Worm (Caenorhabditis elegans) whole organism, early embryonic: ENCODE results near the gene W10C4.1.

Source experiments
- B0310.2 ChIP-seq: sonication (generic microtip); optimal IDR thresholded peaks from 2 replicates; lab custom pipeline; 2016; ENCODE audit warnings: mild to moderate bottlenecking, missing genetic modification characterization, missing compliant biosample characterization
- F13C5.2 ChIP-seq: sonication (generic microtip); optimal IDR thresholded peaks from 2 replicates; lab custom pipeline; 2017; ENCODE audit warnings: mild to moderate bottlenecking, missing genetic modification characterization, inconsistent platforms, missing compliant biosample characterization
- aly-1 ChIP-seq: sonication (generic microtip); optimal IDR thresholded peaks from 2 replicates; lab custom pipeline; 2016; ENCODE audit warnings: missing genetic modification characterization, missing compliant biosample characterization
- ama-1 ChIP-seq: fragments of 150-350 bp; optimal IDR thresholded peaks from 2 replicates; lab custom pipeline; 2014
- ceh-13 ChIP-seq: fragments of 200-800 bp; sonication (Bioruptor generic); optimal IDR thresholded peaks from 2 replicates; lab custom pipeline; 2018; ENCODE audit warnings: mild to moderate bottlenecking, missing genetic modification characterization, missing compliant biosample characterization
- ceh-36 ChIP-seq: sonication (generic microtip); optimal IDR thresholded peaks from 2 replicates; lab custom pipeline; 2016; ENCODE audit warnings: missing genetic modification characterization, inconsistent platforms, missing compliant biosample characterization
- ets-7 ChIP-seq: sonication (generic microtip); optimal IDR thresholded peaks from 2 replicates; lab custom pipeline; 2016; ENCODE audit warnings: missing genotype, missing genetic modification characterization, missing compliant biosample characterization
- flt-1 ChIP-seq: fragments of 200-800 bp; sonication (Bioruptor generic); IDR thresholded peaks from 2 replicates; pipeline ENCODE4 v1.3.6; 2022; ENCODE audit warnings: missing genetic modification characterization, missing compliant biosample characterization
- hmbx-1 ChIP-seq: sonication (generic microtip); optimal IDR thresholded peaks from 2 replicates; lab custom pipeline; 2016; ENCODE audit warnings: mild to moderate bottlenecking, missing genetic modification characterization, missing compliant biosample characterization
- hmg-4 ChIP-seq: fragments of 200-800 bp; sonication (Bioruptor generic); optimal IDR thresholded peaks from 2 replicates; lab custom pipeline; 2018; ENCODE audit warnings: mild to moderate bottlenecking, missing genetic modification characterization, missing compliant biosample characterization
- hnd-1 ChIP-seq: sonication (generic microtip); optimal IDR thresholded peaks from 2 replicates; lab custom pipeline; 2016; ENCODE audit warnings: missing genetic modification characterization, missing compliant biosample characterization
- pes-1 ChIP-seq: fragments of 200-800 bp; sonication (Bioruptor generic); IDR thresholded peaks from 2 replicates; pipeline ENCODE4 v1.3.6; 2022; ENCODE audit warnings: missing genetic modification reagents, missing genetic modification characterization, missing compliant biosample characterization
- scrt-1 ChIP-seq: fragments of 200-800 bp; sonication (Bioruptor generic); IDR thresholded peaks from 2 replicates; pipeline ENCODE4 v1.3.6; 2022; ENCODE audit warnings: missing genetic modification characterization, missing compliant biosample characterization
- sea-1 ChIP-seq: fragments of 200-800 bp; sonication (Bioruptor generic); conservative IDR thresholded peaks from 2 replicates; pipeline ENCODE4 v1.3.6; 2022; ENCODE audit warnings: missing genetic modification characterization, missing compliant biosample characterization
- tbx-11 ChIP-seq: fragments of 200-800 bp; sonication (Bioruptor generic); IDR thresholded peaks from 2 replicates; pipeline ENCODE4 v1.3.6; 2022; ENCODE audit warnings: missing genetic modification characterization, missing compliant biosample characterization
- tbx-37 ChIP-seq: fragments of 200-800 bp; sonication (Bioruptor generic); conservative IDR thresholded peaks from 2 replicates; pipeline ENCODE4 v1.3.6; 2022; ENCODE audit warnings: missing genetic modification reagents, missing genetic modification characterization, missing compliant biosample characterization
- tra-4 ChIP-seq: sonication (generic microtip); optimal IDR thresholded peaks from 2 replicates; lab custom pipeline; 2017; ENCODE audit warnings: missing genetic modification characterization, missing compliant biosample characterization

Gene W10C4.1

ce11 chrIII:189280-189679 lies 17.6 kb downstream of the W10C4.1 start:
- TF ChIP-seq hnd-1 (no peak), scrt-1 (GFP tag; lab: Robert Waterston, UW) (no peak), ceh-36 (tag; lab: Kevin White, UChicago) (no peak), B0310.2 (tag; lab: Kevin White, UChicago) (no peak), F13C5.2 (no peak), flt-1 (GFP tag; lab: Robert Waterston, UW) (no peak), ets-7 (tag; lab: Kevin White, UChicago) (no peak), tbx-37 (GFP tag; lab: Robert Waterston, UW) (no peak), ceh-13 (GFP tag; lab: Kevin White, UChicago) (no peak), hmg-4 (GFP tag; lab: Kevin White, UChicago) (no peak), pes-1 (GFP tag; lab: Robert Waterston, UW) (no peak), tbx-11 (no peak), ama-1 (lab: Kevin White, UChicago) (no peak), aly-1 (tag; lab: Kevin White, UChicago) (no peak), tra-4 (no peak), hmbx-1 (no peak), sea-1 (GFP tag; lab: Robert Waterston, UW) (no peak)

- TF ChIP-seq tra-4 (no peak), F13C5.2 (no peak), pes-1 (GFP tag; lab: Robert Waterston, UW) (no peak), sea-1 (GFP tag; lab: Robert Waterston, UW) (no peak), ceh-13 (GFP tag; lab: Kevin White, UChicago) (no peak), flt-1 (GFP tag; lab: Robert Waterston, UW) (no peak), B0310.2 (tag; lab: Kevin White, UChicago) (no peak), ets-7 (tag; lab: Kevin White, UChicago) (no peak), aly-1 (tag; lab: Kevin White, UChicago) (no peak), hmbx-1 (no peak), scrt-1 (GFP tag; lab: Robert Waterston, UW) (no peak), tbx-37 (GFP tag; lab: Robert Waterston, UW) (no peak), ceh-36 (tag; lab: Kevin White, UChicago) (no peak)
Observed at ce11 chrIII:188426-188888, 18.5 kb downstream of the W10C4.1 start, which contains the start of gene ubc-20. TSS of gene ubc-20 (plus strand) at chrIII:188838.

ce11 chrIII:187829-188228 lies 19.1 kb downstream of the W10C4.1 start, which contains the start of gene mxl-2:
TSS of gene mxl-2 (minus strand) at chrIII:188131.
- no peak for TF ChIP-seq scrt-1 (GFP tag; lab: Robert Waterston, UW)
- TF ChIP-seq tbx-11: no peak
- TF ChIP-seq ceh-13 (GFP tag; lab: Kevin White, UChicago): no peak

ce11 chrIII:184335-184734 lies 22.6 kb downstream of the W10C4.1 start:
- TF ChIP-seq sea-1 (GFP tag; lab: Robert Waterston, UW) (no peak), F13C5.2 (no peak), pes-1 (GFP tag; lab: Robert Waterston, UW) (no peak), ets-7 (tag; lab: Kevin White, UChicago) (no peak), aly-1 (tag; lab: Kevin White, UChicago) (no peak), tbx-37 (GFP tag; lab: Robert Waterston, UW) (no peak)

- no peak for TF ChIP-seq B0310.2 (tag; lab: Kevin White, UChicago)
- TF ChIP-seq pes-1 (GFP tag; lab: Robert Waterston, UW): no peak
- no peak for TF ChIP-seq hnd-1
- TF ChIP-seq ceh-36 (tag; lab: Kevin White, UChicago): no peak
- TF ChIP-seq tra-4: no peak
- TF ChIP-seq ama-1 (lab: Kevin White, UChicago): no peak
- no peak for TF ChIP-seq flt-1 (GFP tag; lab: Robert Waterston, UW)
- no peak for TF ChIP-seq scrt-1 (GFP tag; lab: Robert Waterston, UW)
- TF ChIP-seq ets-7 (tag; lab: Kevin White, UChicago): no peak
- TF ChIP-seq F13C5.2: no peak
- TF ChIP-seq aly-1 (tag; lab: Kevin White, UChicago): no peak
- no peak for TF ChIP-seq ceh-13 (GFP tag; lab: Kevin White, UChicago)
Observed at ce11 chrIII:183072-183471, 23.9 kb downstream of the W10C4.1 start.

ce11 chrIII:182080-182479 lies 24.8 kb downstream of the W10C4.1 start, which contains the start of gene F40G9.15:
TSS of gene F40G9.15 (plus strand) at chrIII:182380.
- TF ChIP-seq ceh-13 (GFP tag; lab: Kevin White, UChicago) (peak; percentile 12), F13C5.2 (no peak), flt-1 (GFP tag; lab: Robert Waterston, UW) (no peak)

- TF ChIP-seq ets-7 (tag; lab: Kevin White, UChicago) (no peak), sea-1 (GFP tag; lab: Robert Waterston, UW) (no peak), ama-1 (lab: Kevin White, UChicago) (no peak), hnd-1 (no peak), ceh-36 (tag; lab: Kevin White, UChicago) (no peak), F13C5.2 (no peak), ceh-13 (GFP tag; lab: Kevin White, UChicago) (no peak), tbx-11 (no peak)
Observed at ce11 chrIII:180963-181362, 26.0 kb downstream of the W10C4.1 start, which contains the start of gene F40G9.5. TSS of gene F40G9.5 (plus strand) at chrIII:181263.

ce11 chrIII:179123-179592 lies 27.8 kb downstream of the W10C4.1 start, which contains the start of gene F40G9.6:
TSS of gene F40G9.6 (plus strand) at chrIII:179542.
- TF ChIP-seq tra-4 (no peak), tbx-37 (GFP tag; lab: Robert Waterston, UW) (no peak), ama-1 (lab: Kevin White, UChicago) (no peak), pes-1 (GFP tag; lab: Robert Waterston, UW) (no peak), B0310.2 (tag; lab: Kevin White, UChicago) (no peak), tbx-11 (0 out of 2 replicates have a peak, but pooled peaks have one; percentile 37), scrt-1 (GFP tag; lab: Robert Waterston, UW) (no peak), hnd-1 (no peak), hmg-4 (GFP tag; lab: Kevin White, UChicago) (peak; percentile 60), flt-1 (GFP tag; lab: Robert Waterston, UW) (no peak), ceh-13 (GFP tag; lab: Kevin White, UChicago) (no peak), aly-1 (tag; lab: Kevin White, UChicago) (no peak), hmbx-1 (no peak), sea-1 (GFP tag; lab: Robert Waterston, UW) (no peak), ceh-36 (tag; lab: Kevin White, UChicago) (no peak), ets-7 (tag; lab: Kevin White, UChicago) (no peak), F13C5.2 (no peak)
